Worm (Caenorhabditis elegans) whole organism, young adult: ENCODE measurements around the gene cest-1.1.

Source experiments
- B0035.1 ChIP-seq: sonication (generic microtip); optimal IDR thresholded peaks from 2 replicates; lab custom pipeline; 2016; ENCODE audit warnings: missing genetic modification characterization, mild to moderate bottlenecking, missing compliant biosample characterization, missing genotype, missing genetic modification reagents
- B0336.3 ChIP-seq: fragments of 200-800 bp; sonication (Bioruptor generic); IDR thresholded peaks from 2 replicates; pipeline ENCODE4 v1.3.6; 2022; ENCODE audit warnings: missing genetic modification characterization, missing compliant biosample characterization
- C06A6.2 ChIP-seq: fragments of 200-800 bp; sonication (Bioruptor generic); conservative IDR thresholded peaks from 2 replicates; pipeline ENCODE4 v1.3.6; 2022; ENCODE audit warnings: missing genetic modification characterization, missing compliant biosample characterization
- C17E4.6 ChIP-seq: fragments of 200-800 bp; sonication (Bioruptor generic); IDR thresholded peaks from 2 replicates; pipeline ENCODE4 v1.3.6; 2022; ENCODE audit warnings: missing genetic modification reagents, missing genetic modification characterization, missing compliant biosample characterization
- F23B12.7 ChIP-seq: sonication (generic microtip); optimal IDR thresholded peaks from 2 replicates; lab custom pipeline; 2017; ENCODE audit warnings: missing genetic modification characterization, mild to moderate bottlenecking, missing compliant biosample characterization, antibody characterized with exemption, moderate library complexity; ENCODE audit not compliant: insufficient read depth
- F49E8.2 ChIP-seq: sonication (generic microtip); optimal IDR thresholded peaks from 3 replicates; lab custom pipeline; 2017; ENCODE audit warnings: missing genetic modification characterization, mild to moderate bottlenecking, missing compliant biosample characterization, antibody characterized with exemption, moderate library complexity; ENCODE audit not compliant: insufficient read depth
- Y53G8AR.9 ChIP-seq: fragments of 200-800 bp; sonication (Bioruptor generic); conservative IDR thresholded peaks from 2 replicates; pipeline ENCODE4 v1.3.6; 2022; ENCODE audit warnings: missing genetic modification reagents, missing genetic modification characterization, missing compliant biosample characterization
- Y56A3A.18 ChIP-seq: fragments of 200-800 bp; sonication (Bioruptor generic); IDR thresholded peaks from 2 replicates; pipeline ENCODE4 v1.3.6; 2022; ENCODE audit warnings: missing genetic modification reagents, missing genetic modification characterization, missing compliant biosample characterization
- athp-1 ChIP-seq: sonication (generic microtip); optimal IDR thresholded peaks from 2 replicates; lab custom pipeline; 2017; ENCODE audit warnings: mild to moderate bottlenecking, missing genetic modification characterization, missing compliant biosample characterization
- attf-3 ChIP-seq: fragments of 200-800 bp; sonication (Bioruptor generic); conservative IDR thresholded peaks from 2 replicates; pipeline ENCODE4 v1.3.6; 2022; ENCODE audit warnings: missing genetic modification reagents, missing genetic modification characterization, missing compliant biosample characterization
- attf-5 ChIP-seq: fragments of 200-800 bp; sonication (Bioruptor generic); optimal IDR thresholded peaks from 2 replicates; lab custom pipeline; 2018; ENCODE audit warnings: mild to moderate bottlenecking, missing genetic modification characterization, missing compliant biosample characterization
- ceh-79 ChIP-seq: sonication (generic microtip); optimal IDR thresholded peaks from 2 replicates; lab custom pipeline; 2017; ENCODE audit warnings: mild to moderate bottlenecking, missing genetic modification characterization, missing compliant biosample characterization
- ceh-91 ChIP-seq: fragments of 200-800 bp; sonication (Bioruptor generic); IDR thresholded peaks from 2 replicates; pipeline ENCODE4 v1.3.6; 2022; ENCODE audit warnings: missing genetic modification reagents, missing genetic modification characterization, missing compliant biosample characterization
- chd-7 ChIP-seq: sonication (generic microtip); optimal IDR thresholded peaks from 2 replicates; lab custom pipeline; 2016; ENCODE audit warnings: mild to moderate bottlenecking, missing genetic modification characterization, moderate library complexity, missing compliant biosample characterization
- dox-1 ChIP-seq: fragments of 200-800 bp; sonication (Bioruptor generic); IDR thresholded peaks from 2 replicates; pipeline ENCODE4 v1.3.6; 2022; ENCODE audit warnings: missing genetic modification reagents, missing genetic modification characterization, missing compliant biosample characterization
- dpl-1 ChIP-seq: fragments of 150-350 bp; optimal IDR thresholded peaks from 2 replicates; lab custom pipeline; 2014; ENCODE audit warnings: missing biosample characterization, missing genetic modification reagents, missing genetic modification characterization
- efl-1 ChIP-seq: fragments of 150-350 bp; optimal IDR thresholded peaks from 2 replicates; lab custom pipeline; 2014; ENCODE audit warnings: missing biosample characterization, missing genetic modification reagents, missing genetic modification characterization
- ekl-4 ChIP-seq: fragments of 200-800 bp; sonication (Bioruptor generic); IDR thresholded peaks from 2 replicates; pipeline ENCODE4 v1.3.6; 2022; ENCODE audit warnings: missing genetic modification reagents, missing genetic modification characterization, missing compliant biosample characterization
- gei-17 ChIP-seq: fragments of 200-800 bp; sonication (Bioruptor generic); optimal IDR thresholded peaks from 2 replicates; lab custom pipeline; 2018; ENCODE audit warnings: mild to moderate bottlenecking, missing genetic modification characterization, missing compliant biosample characterization
- him-1 ChIP-seq: sonication (generic microtip); optimal IDR thresholded peaks from 2 replicates; lab custom pipeline; 2016; ENCODE audit warnings: missing genotype, missing genetic modification reagents, missing genetic modification characterization, missing compliant biosample characterization
- hlh-26 ChIP-seq: fragments of 200-800 bp; sonication (Bioruptor generic); conservative IDR thresholded peaks from 2 replicates; pipeline ENCODE4 v1.3.6; 2022; ENCODE audit warnings: missing genetic modification reagents, missing genetic modification characterization, missing compliant biosample characterization
- let-526 ChIP-seq: fragments of 200-800 bp; sonication (Bioruptor generic); IDR thresholded peaks from 2 replicates; pipeline ENCODE4 v1.3.6; 2022; ENCODE audit warnings: missing genetic modification reagents, missing genetic modification characterization, missing compliant biosample characterization
- lin-40 ChIP-seq: sonication (generic microtip); optimal IDR thresholded peaks from 2 replicates; lab custom pipeline; 2016; ENCODE audit warnings: missing genetic modification characterization, mild to moderate bottlenecking, missing compliant biosample characterization, missing genotype, missing genetic modification reagents
- lsl-1 ChIP-seq: fragments of 200-800 bp; sonication (Bioruptor generic); optimal IDR thresholded peaks from 2 replicates; lab custom pipeline; 2018; ENCODE audit warnings: mild to moderate bottlenecking, missing genetic modification characterization, moderate library complexity, missing compliant biosample characterization
- lsy-27 ChIP-seq: sonication (generic microtip); optimal IDR thresholded peaks from 2 replicates; lab custom pipeline; 2017; ENCODE audit warnings: missing genetic modification characterization, mild to moderate bottlenecking, missing compliant biosample characterization, antibody characterized with exemption, missing genotype, borderline replicate concordance; ENCODE audit not compliant: insufficient read depth
- madf-6 ChIP-seq: fragments of 200-800 bp; sonication (Bioruptor generic); IDR thresholded peaks from 2 replicates; pipeline ENCODE4 v1.3.6; 2022; ENCODE audit warnings: missing genetic modification reagents, missing genetic modification characterization, missing compliant biosample characterization
- mcd-1 ChIP-seq: fragments of 200-800 bp; sonication (Bioruptor generic); IDR thresholded peaks from 2 replicates; pipeline ENCODE4 v1.3.6; 2022; ENCODE audit warnings: missing genetic modification reagents, missing genetic modification characterization, missing compliant biosample characterization
- mxl-1 ChIP-seq: sonication (generic microtip); optimal IDR thresholded peaks from 2 replicates; lab custom pipeline; 2016; ENCODE audit warnings: missing genetic modification characterization, missing compliant biosample characterization
- nfya-2 ChIP-seq: fragments of 200-800 bp; sonication (Bioruptor generic); IDR thresholded peaks from 2 replicates; pipeline ENCODE4 v1.3.6; 2022; ENCODE audit warnings: missing genetic modification reagents, missing genetic modification characterization, missing compliant biosample characterization
- nhr-80 ChIP-seq: sonication (generic microtip); optimal IDR thresholded peaks from 2 replicates; lab custom pipeline; 2016; ENCODE audit warnings: missing genetic modification characterization, missing compliant biosample characterization
- nhr-90 ChIP-seq: sonication (generic microtip); optimal IDR thresholded peaks from 2 replicates; lab custom pipeline; 2016; ENCODE audit warnings: missing genotype, mild to moderate bottlenecking, missing genetic modification characterization, missing compliant biosample characterization
- pbrm-1 ChIP-seq: fragments of 200-800 bp; sonication (Bioruptor generic); IDR thresholded peaks from 2 replicates; pipeline ENCODE4 v1.3.6; 2022; ENCODE audit warnings: missing genetic modification reagents, missing genetic modification characterization, missing compliant biosample characterization
- repo-1 ChIP-seq: sonication (generic microtip); optimal IDR thresholded peaks from 2 replicates; lab custom pipeline; 2017; ENCODE audit warnings: mild to moderate bottlenecking, missing genetic modification characterization, missing compliant biosample characterization
- rpc-1 ChIP-seq, 2 experiments: fragments of 150-350 bp in 1 of 2; sonication (generic microtip) in 1 of 2; optimal IDR thresholded peaks; 2 replicates each; lab custom pipeline; 2014 to 2018; ENCODE audit warnings: missing biosample characterization in 1 of 2, missing genetic modification characterization in 1 of 2, missing genetic modification reagents in 1 of 2, missing genotype in 1 of 2
- snpc-1.1 ChIP-seq: sonication (generic microtip); optimal IDR thresholded peaks from 2 replicates; lab custom pipeline; 2017; ENCODE audit warnings: missing genetic modification characterization, mild to moderate bottlenecking, missing compliant biosample characterization, antibody characterized with exemption, moderate library complexity, missing genotype, missing genetic modification reagents; ENCODE audit not compliant: insufficient read depth
- snpc-1.3 ChIP-seq: sonication (generic microtip); optimal IDR thresholded peaks from 2 replicates; lab custom pipeline; 2017; ENCODE audit warnings: missing genetic modification characterization, mild to moderate bottlenecking, missing compliant biosample characterization, antibody characterized with exemption, moderate library complexity, missing genotype, missing genetic modification reagents; ENCODE audit not compliant: insufficient read depth
- snpc-4 ChIP-seq, 5 experiments: fragments of 150-350 bp in 1 of 5; sonication (generic microtip) in 4 of 5; optimal IDR thresholded peaks; 2 replicates each; lab custom pipeline; 2014 to 2018; ENCODE audit warnings: missing genetic modification characterization in 5 of 5, missing biosample characterization in 3 of 5, antibody characterized with exemption in 2 of 5, mild to moderate bottlenecking in 2 of 5, missing compliant biosample characterization in 2 of 5, missing genotype in 2 of 5, moderate library complexity in 2 of 5, missing genetic modification reagents in 1 of 5
- tbp1 ChIP-seq: fragments of 200-800 bp; sonication (Bioruptor generic); optimal IDR thresholded peaks from 2 replicates; lab custom pipeline; 2018; ENCODE audit warnings: mild to moderate bottlenecking, missing genetic modification characterization, missing compliant biosample characterization
- tbx-9 ChIP-seq: sonication (generic microtip); optimal IDR thresholded peaks from 2 replicates; lab custom pipeline; 2016; ENCODE audit warnings: borderline replicate concordance, missing genetic modification characterization, inconsistent platforms, missing compliant biosample characterization
- tlf-1 ChIP-seq: fragments of 200-800 bp; sonication (Bioruptor generic); optimal IDR thresholded peaks from 2 replicates; lab custom pipeline; 2018; ENCODE audit warnings: mild to moderate bottlenecking, missing genetic modification characterization, missing compliant biosample characterization
- unc-62 ChIP-seq: fragments of 150-350 bp; optimal IDR thresholded peaks from 2 replicates; lab custom pipeline; 2014; ENCODE audit warnings: missing biosample characterization, missing genetic modification reagents, missing genetic modification characterization
- zfh-2 ChIP-seq: fragments of 200-800 bp; sonication (Bioruptor generic); conservative IDR thresholded peaks from 2 replicates; pipeline ENCODE4 v1.3.6; 2022; ENCODE audit warnings: missing genetic modification reagents, missing genetic modification characterization, missing compliant biosample characterization
- zim-3 ChIP-seq: sonication (generic microtip); optimal IDR thresholded peaks from 2 replicates; lab custom pipeline; 2017; ENCODE audit warnings: mild to moderate bottlenecking, missing genetic modification characterization, moderate library complexity, missing compliant biosample characterization
- ztf-22 ChIP-seq: fragments of 200-800 bp; sonication (Bioruptor generic); optimal IDR thresholded peaks from 2 replicates; lab custom pipeline; 2018; ENCODE audit warnings: mild to moderate bottlenecking, missing genetic modification characterization, moderate library complexity, missing compliant biosample characterization
- ztf-25 ChIP-seq: fragments of 200-800 bp; sonication (Bioruptor generic); IDR thresholded peaks from 2 replicates; pipeline ENCODE4 v1.3.6; 2022; ENCODE audit warnings: missing genetic modification reagents, missing genetic modification characterization, missing compliant biosample characterization
- ztf-26 ChIP-seq: sonication (generic microtip); optimal IDR thresholded peaks from 2 replicates; lab custom pipeline; 2017; ENCODE audit warnings: missing genetic modification characterization, missing compliant biosample characterization
- ztf-6 ChIP-seq: fragments of 200-800 bp; sonication (Bioruptor generic); IDR thresholded peaks from 2 replicates; pipeline ENCODE4 v1.3.6; 2022; ENCODE audit warnings: missing genetic modification reagents, missing genetic modification characterization, missing compliant biosample characterization

Gene cest-1.1

DNA sequence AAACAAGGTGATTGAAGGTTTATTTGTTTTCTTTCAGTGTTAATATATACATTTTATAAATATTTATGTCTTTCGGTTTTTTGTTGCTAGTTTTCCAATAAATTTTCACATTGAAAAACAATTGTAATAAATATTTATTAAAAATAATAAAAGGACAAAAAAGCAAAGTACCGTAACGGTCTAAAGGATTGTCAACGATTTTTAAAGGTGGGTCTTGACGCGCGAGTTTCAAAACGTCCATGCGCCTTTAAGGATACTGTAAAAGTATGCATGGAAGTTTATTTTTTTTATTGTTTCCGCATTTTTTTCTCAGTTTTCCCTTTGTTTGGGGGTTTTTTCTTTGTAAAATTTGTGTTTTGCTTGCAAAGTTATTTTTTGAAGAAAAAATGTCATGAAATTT is 26.3 kb upstream of the cest-1.1 start (continued):
- TF ChIP-seq tbp1 (GFP tag; lab: Kevin White, UChicago) (no peak), ceh-91 (GFP tag; lab: Robert Waterston, UW) (peak; percentile 65), ztf-6 (GFP tag; lab: Robert Waterston, UW) (no peak), mcd-1 (GFP tag; lab: Robert Waterston, UW) (no peak), C17E4.6 (GFP tag; lab: Robert Waterston, UW) (no peak), chd-7 (tag; lab: Kevin White, UChicago) (no peak), rpc-1 (optimal IDR thresholded peaks at IDR 0.05; lab: Kevin White, UChicago) (no peak), rpc-1 (tag; optimal IDR thresholded peaks at IDR 0.05; lab: Kevin White, UChicago) (no peak), dpl-1 (GFP tag; lab: Kevin White, UChicago) (peak; percentile 18), Y56A3A.18 (GFP tag; lab: Robert Waterston, UW) (no peak), ekl-4 (0 out of 2 replicates have a peak, but pooled peaks have one; percentile 21), unc-62 (no peak), lsy-27 (tag; lab: Kevin White, UChicago) (no peak), F23B12.7 (tag; lab: Kevin White, UChicago) (no peak), gei-17 (GFP tag; lab: Kevin White, UChicago) (no peak), ztf-25 (no peak), nfya-2 (no peak), madf-6 (GFP tag; lab: Robert Waterston, UW) (peak; percentile 94), dox-1 (no peak), ztf-26 (tag; lab: Kevin White, UChicago) (no peak), Y53G8AR.9 (GFP tag; lab: Robert Waterston, UW) (0 out of 2 replicates have a peak, but pooled peaks have one; percentile 17), mxl-1 (tag; lab: Kevin White, UChicago) (no peak), pbrm-1 (GFP tag; lab: Robert Waterston, UW) (no peak), tbx-9 (tag; lab: Kevin White, UChicago) (no peak), B0336.3 (no peak; the same call in 1 of the 2 replicates), efl-1 (GFP tag; lab: Kevin White, UChicago) (peak; percentile 14), tlf-1 (GFP tag; lab: Kevin White, UChicago) (no peak), ceh-79 (no peak), repo-1 (tag; lab: Kevin White, UChicago) (no peak), snpc-1.1 (tag; lab: Kevin White, UChicago) (no peak), let-526 (GFP tag; lab: Robert Waterston, UW) (no peak), athp-1 (tag; lab: Kevin White, UChicago) (peak; percentile 3), lin-40 (tag; lab: Kevin White, UChicago) (no peak), B0035.1 (tag; lab: Kevin White, UChicago) (no peak), attf-5 (no peak), F49E8.2 (tag; lab: Kevin White, UChicago) (peak; percentile 42), hlh-26 (GFP tag; lab: Robert Waterston, UW) (no peak), C06A6.2 (GFP tag; lab: Robert Waterston, UW) (no peak), him-1 (tag; lab: Kevin White, UChicago) (peak; percentile 69), zim-3 (tag; lab: Kevin White, UChicago) (no peak), nhr-90 (tag; lab: Kevin White, UChicago) (no peak), lsl-1 (peak; percentile 96), zfh-2 (GFP tag; lab: Robert Waterston, UW) (no peak), attf-3 (GFP tag; lab: Robert Waterston, UW) (no peak), snpc-1.3 (tag; lab: Kevin White, UChicago) (peak; percentile 43), ztf-22 (GFP tag; lab: Kevin White, UChicago) (no peak), snpc-4 (GFP tag; optimal IDR thresholded peaks at IDR 0.05; lab: Kevin White, UChicago) (no peak), snpc-4 (tag; optimal IDR thresholded peaks at IDR 0.05; lab: Kevin White, UChicago) (no peak), nhr-80 (no peak)
